Worm (Caenorhabditis elegans): ENCODE data around the gene mltn-1.
A peak's percentile ranks its signal among the peaks of the same experiment; 100 is the strongest.

DNA sequence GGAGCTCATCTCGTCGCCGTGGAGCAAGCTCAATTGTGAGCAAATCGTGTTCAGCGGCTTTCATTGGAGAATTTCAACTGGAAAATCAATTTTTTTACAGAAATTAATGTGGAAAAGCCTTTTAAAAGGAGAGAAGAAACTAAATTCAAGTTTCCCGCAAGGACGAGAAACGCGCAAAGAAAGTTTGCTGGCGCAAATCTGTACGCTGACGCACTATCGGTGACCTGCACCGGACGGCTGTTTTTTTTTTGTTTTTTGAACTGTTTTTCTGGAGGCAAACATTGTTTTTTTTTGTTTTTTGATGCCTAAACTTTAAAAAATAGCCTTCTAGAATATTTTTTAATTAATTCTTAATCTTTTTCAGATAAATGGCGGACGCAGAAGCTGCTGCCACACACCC is 11.9 kb upstream of the mltn-1 start, which contains the start of the genes hpr-17 and F32A11.1:
- no peak for TF ChIP-seq pha-4 (tag; optimal IDR thresholded peaks at IDR 0.05)
- no peak for TF ChIP-seq nhr-11 (tag; optimal IDR thresholded peaks at IDR 0.05)
- TF ChIP-seq unc-55 (GFP tag; optimal IDR thresholded peaks at IDR 0.05): peak; percentile 19
- TF ChIP-seq C38D4.7 (GFP tag; optimal IDR thresholded peaks at IDR 0.05): no peak
- TF ChIP-seq K02D7.2 (tag; optimal IDR thresholded peaks at IDR 0.05): no peak
- no peak for TF ChIP-seq pqm-1 (tag; optimal IDR thresholded peaks at IDR 0.05)
- TF ChIP-seq K09A11.1 (tag; optimal IDR thresholded peaks at IDR 0.05; ENCODE audit: insufficient read depth): no peak

Data from whole organism, late embryonic.